Worm (Caenorhabditis elegans) whole organism, L2 larva: ENCODE results near the gene W02B12.13.

ENCODE experiments used
- C34F6.9 ChIP-seq: fragments of 150-350 bp; optimal IDR thresholded peaks from 2 replicates; lab custom pipeline; 2014; ENCODE audit warnings: missing biosample characterization, missing genetic modification characterization
- alr-1 ChIP-seq: fragments of 150-350 bp; optimal IDR thresholded peaks from 2 replicates; lab custom pipeline; 2014; ENCODE audit warnings: missing biosample characterization, missing genetic modification characterization
- elt-3 ChIP-seq: sonication (generic microtip); optimal IDR thresholded peaks from 2 replicates; lab custom pipeline; 2017; ENCODE audit warnings: missing biosample characterization, missing genetic modification characterization
- lin-39 ChIP-seq: fragments of 150-350 bp; optimal IDR thresholded peaks from 2 replicates; lab custom pipeline; 2014; ENCODE audit warnings: missing biosample characterization, missing genetic modification reagents, missing genetic modification characterization
- unc-55 ChIP-seq: fragments of 150-350 bp; sonication (generic microtip); optimal IDR thresholded peaks from 3 replicates; lab custom pipeline; 2014; ENCODE audit warnings: missing biosample characterization, missing genetic modification reagents, missing genetic modification characterization
- zag-1 ChIP-seq: fragments of 150-350 bp; optimal IDR thresholded peaks from 2 replicates; lab custom pipeline; 2014; ENCODE audit warnings: missing biosample characterization, missing genetic modification characterization
- ztf-4 ChIP-seq: fragments of 150-350 bp; optimal IDR thresholded peaks from 2 replicates; lab custom pipeline; 2014; ENCODE audit warnings: missing biosample characterization, missing genetic modification characterization

DNA sequence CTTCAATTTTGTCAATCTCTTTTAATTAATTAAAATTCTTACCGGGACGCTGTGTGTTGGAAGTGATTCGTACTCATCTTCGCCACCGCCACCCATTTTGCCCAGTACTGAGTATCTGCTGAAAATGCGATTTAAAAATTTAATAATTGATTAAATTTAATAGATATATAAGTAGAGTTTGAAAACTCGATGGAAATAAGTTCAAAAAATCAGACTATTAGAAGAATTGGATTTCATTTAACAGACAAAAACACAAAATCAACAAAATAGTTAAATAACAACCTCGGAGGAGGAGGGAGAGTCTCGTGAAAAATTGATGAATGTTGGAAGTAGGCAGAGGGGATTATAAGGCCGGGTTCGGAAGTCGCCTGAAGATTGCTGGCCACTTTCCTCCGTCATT is 26.8 kb downstream of the W02B12.13 start, which contains the start of gene mfn-1:
- TF ChIP-seq elt-3 (tag; lab: Kevin White, UChicago) (no peak), zag-1 (tag; lab: Kevin White, UChicago) (no peak), ztf-4 (tag; lab: Kevin White, UChicago) (no peak), lin-39 (tag; lab: Kevin White, UChicago) (no peak), unc-55 (GFP tag; lab: Kevin White, UChicago) (no peak), C34F6.9 (tag; lab: Kevin White, UChicago) (no peak), alr-1 (tag; lab: Kevin White, UChicago) (no peak)
